Worm (Caenorhabditis elegans): Measurements from ENCODE around the gene ssu-2.

The ssu-2 gene

DNA sequence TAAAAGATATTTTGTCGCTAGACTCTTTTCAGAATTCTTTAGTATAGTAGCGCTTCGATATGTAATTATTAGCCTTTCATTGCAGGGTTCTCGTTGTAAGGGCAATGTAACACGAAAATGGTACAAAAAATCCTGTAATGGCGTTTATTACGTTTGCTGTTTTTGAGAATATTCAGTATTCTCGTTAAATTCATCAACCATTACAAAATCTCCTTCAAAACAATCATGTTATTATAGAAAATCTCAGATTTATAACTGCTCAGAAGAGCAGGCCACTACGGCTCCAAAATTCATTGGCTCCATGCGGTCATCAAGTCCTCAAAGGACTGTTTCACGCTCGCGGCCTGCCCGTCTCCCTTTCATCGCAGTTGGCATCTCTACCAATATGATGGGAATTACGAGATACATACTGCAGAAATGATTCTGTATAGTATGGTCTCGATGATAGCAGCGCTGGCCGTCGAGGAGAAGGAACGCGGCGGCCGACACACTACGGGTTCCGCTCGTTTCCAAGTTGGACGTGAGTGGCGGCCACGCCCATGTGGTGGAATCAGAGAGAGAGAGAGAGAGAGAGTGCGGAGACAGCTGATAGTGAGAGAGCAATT, 34.3 kb upstream of the ssu-2 start (continued):
- TF ChIP-seq tlf-1 (GFP tag; optimal IDR thresholded peaks at IDR 0.05) (peak; percentile 65), ztf-22 (GFP tag; optimal IDR thresholded peaks at IDR 0.05) (no peak), nhr-179 (tag; optimal IDR thresholded peaks at IDR 0.05) (no peak), snpc-3.4 (tag; optimal IDR thresholded peaks at IDR 0.05) (peak; percentile 93), hsf-1 (GFP tag; IDR thresholded peaks at IDR 0.05) (peak; percentile 78), repo-1 (tag; optimal IDR thresholded peaks at IDR 0.05) (peak; percentile 91), ekl-4 (GFP tag; IDR thresholded peaks at IDR 0.05) (peak; percentile 87; the same call in 1 of the 2 replicates), nhr-90 (tag; optimal IDR thresholded peaks at IDR 0.05) (peak; percentile 59), nfya-2 (GFP tag; IDR thresholded peaks at IDR 0.05) (0 out of 2 replicates have a peak, but pooled peaks have one; percentile 66), die-1 (tag; optimal IDR thresholded peaks at IDR 0.05) (peak; percentile 57), ceh-91 (GFP tag; IDR thresholded peaks at IDR 0.05) (peak; percentile 53; the same call in 1 of the 2 replicates), ama-1 (optimal IDR thresholded peaks at IDR 0.05) (no peak), ama-1 (GFP tag; optimal IDR thresholded peaks at IDR 0.05) (no peak), B0035.1 (tag; optimal IDR thresholded peaks at IDR 0.05) (no peak), ceh-100 (GFP tag; IDR thresholded peaks at IDR 0.05) (peak; percentile 82), Y95B8A.8 (GFP tag; IDR thresholded peaks at IDR 0.05) (peak; percentile 91; the same call in 1 of the 2 replicates), bed-2 (GFP tag; IDR thresholded peaks at IDR 0.05) (peak; percentile 43; the same call in 1 of the 2 replicates), F57C9.4 (tag; optimal IDR thresholded peaks at IDR 0.05) (no peak), snpc-1.3 (tag; optimal IDR thresholded peaks at IDR 0.05; ENCODE audit: insufficient read depth) (peak; percentile 97), chd-7 (tag; optimal IDR thresholded peaks at IDR 0.05) (no peak), tbp1 (GFP tag; optimal IDR thresholded peaks at IDR 0.05) (peak; percentile 84), zfh-2 (GFP tag; conservative IDR thresholded peaks at IDR 0.05) (no peak), attf-5 (GFP tag; optimal IDR thresholded peaks at IDR 0.05) (peak; percentile 48), Y53G8AR.9 (GFP tag; conservative IDR thresholded peaks at IDR 0.05) (peak; percentile 90), egl-44 (GFP tag; IDR thresholded peaks at IDR 0.05) (no peak; the same call in 1 of the 2 replicates), ceh-58 (GFP tag; IDR thresholded peaks at IDR 0.05) (no peak), F49E8.2 (tag; optimal IDR thresholded peaks at IDR 0.05; ENCODE audit: insufficient read depth) (peak; percentile 89), nfyb-1 (GFP tag; IDR thresholded peaks at IDR 0.05) (peak; percentile 95), D2030.7 (GFP tag; IDR thresholded peaks at IDR 0.05) (peak; percentile 96), B0336.3 (GFP tag; IDR thresholded peaks at IDR 0.05) (peak; percentile 97), sptf-2 (GFP tag; optimal IDR thresholded peaks at IDR 0.05) (no peak), rec-8 (tag; optimal IDR thresholded peaks at IDR 0.05) (peak in 1 of 2 experiments; percentile 7), somi-1 (GFP tag; optimal IDR thresholded peaks at IDR 0.05) (peak; percentile 28), hrde-1 (tag; optimal IDR thresholded peaks at IDR 0.05; ENCODE audit: borderline replicate concordance) (peak; percentile 54), B0261.1 (tag; optimal IDR thresholded peaks at IDR 0.05) (peak; percentile 19), snpc-1.1 (tag; optimal IDR thresholded peaks at IDR 0.05; ENCODE audit: insufficient read depth) (peak; percentile 95), atf-7 (tag; optimal IDR thresholded peaks at IDR 0.05) (peak; percentile 81), F52B5.7 (tag; optimal IDR thresholded peaks at IDR 0.05) (peak; percentile 57), mel-28 (tag; optimal IDR thresholded peaks at IDR 0.05; ENCODE audit: borderline replicate concordance) (no peak), gei-17 (GFP tag; optimal IDR thresholded peaks at IDR 0.05) (peak; percentile 60), akir-1 (GFP tag; optimal IDR thresholded peaks at IDR 0.05) (no peak), ceh-40 (GFP tag; IDR thresholded peaks at IDR 0.05) (0 out of 2 replicates have a peak, but pooled peaks have one; percentile 46), ZK185.1 (tag; optimal IDR thresholded peaks at IDR 0.05; ENCODE audit: poor library complexity, severe bottlenecking) (peak; percentile 61), ets-4 (GFP tag; optimal IDR thresholded peaks at IDR 0.05) (peak; percentile 83), K12H6.12 (tag; optimal IDR thresholded peaks at IDR 0.05) (peak; percentile 33), lsy-27 (tag; optimal IDR thresholded peaks at IDR 0.05; ENCODE audit: borderline replicate concordance, insufficient read depth) (peak; percentile 67)

All from whole organism, young adult.